Worm (Caenorhabditis elegans): ENCODE measurements around the gene flp-20.
"Not testable (repeated sequence)": the region's sequence is repeated elsewhere in the genome, so short reads cannot be mapped to it uniquely, and the experiment has no call there.

DNA sequence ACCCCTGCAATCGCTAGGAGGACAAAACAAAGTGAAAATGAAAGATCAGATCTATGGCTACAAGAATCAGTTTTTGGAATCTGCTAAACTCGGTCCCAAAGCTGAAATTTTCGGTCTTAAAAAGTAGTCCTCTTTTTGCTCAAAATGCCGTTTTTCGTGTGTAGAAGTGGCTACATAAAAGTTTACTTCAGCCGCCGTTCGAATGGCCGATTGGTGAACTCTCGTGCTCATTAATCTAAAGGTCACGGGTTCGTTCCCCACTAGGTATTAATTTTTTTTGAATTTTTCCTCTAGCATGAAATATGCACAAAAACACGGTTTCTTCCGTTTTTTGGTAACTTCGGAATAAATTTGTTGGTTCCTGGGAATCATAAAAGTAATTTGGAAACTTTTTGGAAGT, 23.9 kb downstream of the flp-20 start:
- not testable (repeated sequence) for TF ChIP-seq zag-1 (tag; optimal IDR thresholded peaks at IDR 0.05); aha-1 (tag); ZK546.5 (tag; optimal IDR thresholded peaks at IDR 0.05); nhr-237 (tag; optimal IDR thresholded peaks at IDR 0.05); madf-9 (GFP tag; conservative IDR thresholded peaks at IDR 0.05); lin-15B (tag; optimal IDR thresholded peaks at IDR 0.05); fos-1 (tag; optimal IDR thresholded peaks at IDR 0.05); arid-1 (GFP tag; conservative IDR thresholded peaks at IDR 0.05); nhr-10 (tag; optimal IDR thresholded peaks at IDR 0.05); fkh-10 (GFP tag; optimal IDR thresholded peaks at IDR 0.05); lim-7 (GFP tag; IDR thresholded peaks at IDR 0.05); ztf-11 (tag; optimal IDR thresholded peaks at IDR 0.05); lsy-2 (tag; optimal IDR thresholded peaks at IDR 0.05)
- peak; percentile 75; the same call in 1 of the 2 replicates for TF ChIP-seq dmd-8 (GFP tag; IDR thresholded peaks at IDR 0.05)

Data from whole organism, L4 larva.